Fruit fly (Drosophila melanogaster) whole organism, embryonic: Measurements from ENCODE around the gene HINT1.

ENCODE experiments used
- Atf6 ChIP-seq: fragments of 200-800 bp; sonication (Bioruptor generic); IDR thresholded peaks from 2 replicates; pipeline ENCODE4 v1.3.6; 2022; ENCODE audit warnings: missing biosample characterization, missing genetic modification characterization
- Bgb ChIP-seq: fragments of 200-800 bp; sonication (Bioruptor generic); IDR thresholded peaks from 2 replicates; pipeline ENCODE4 v1.3.6; 2022; ENCODE audit warnings: missing biosample characterization, missing genetic modification characterization; ENCODE audit not compliant: partially characterized antibody
- CG10431 ChIP-seq: fragments of 200-800 bp; sonication (Bioruptor generic); optimal IDR thresholded peaks from 3 replicates; lab custom pipeline; 2018; ENCODE audit warnings: missing biosample characterization, mild to moderate bottlenecking, missing genetic modification characterization
- CG10654 ChIP-seq: fragments of 200-800 bp; sonication (Bioruptor generic); optimal IDR thresholded peaks from 2 replicates; lab custom pipeline; 2016; ENCODE audit warnings: missing biosample characterization, missing genetic modification characterization
- CG10959 ChIP-seq: fragments of 200-800 bp; sonication (Bioruptor generic); IDR thresholded peaks from 2 replicates; pipeline ENCODE4 v1.3.6; 2022; ENCODE audit warnings: missing biosample characterization, missing genetic modification characterization
- CG12236 ChIP-seq: fragments of 200-800 bp; sonication (Bioruptor generic); optimal IDR thresholded peaks from 2 replicates; lab custom pipeline; 2016; ENCODE audit warnings: missing biosample characterization, missing genetic modification characterization
- CG14667 ChIP-seq: fragments of 200-800 bp; sonication (Bioruptor generic); IDR thresholded peaks from 2 replicates; pipeline ENCODE4 v1.3.6; 2022; ENCODE audit warnings: missing biosample characterization, missing genetic modification characterization
- CG1529 ChIP-seq: fragments of 200-800 bp; sonication (Bioruptor generic); optimal IDR thresholded peaks from 3 replicates; lab custom pipeline; 2018; ENCODE audit warnings: missing biosample characterization, missing genetic modification characterization
- CG15601 ChIP-seq: fragments of 200-800 bp; sonication (Bioruptor generic); optimal IDR thresholded peaks from 3 replicates; lab custom pipeline; 2019; ENCODE audit warnings: missing biosample characterization, mild to moderate bottlenecking, missing genetic modification characterization, moderate library complexity
- CG17361 ChIP-seq: fragments of 200-800 bp; sonication (Bioruptor generic); IDR thresholded peaks from 3 replicates; pipeline ENCODE4 v1.3.6; 2022; ENCODE audit warnings: missing biosample characterization, missing genetic modification characterization
- CG17802 ChIP-seq: fragments of 200-800 bp; sonication (Bioruptor generic); optimal IDR thresholded peaks from 2 replicates; lab custom pipeline; 2018; ENCODE audit warnings: missing biosample characterization, mild to moderate bottlenecking, missing genetic modification characterization, moderate library complexity
- CG18476 ChIP-seq: fragments of 200-800 bp; sonication (Bioruptor generic); optimal IDR thresholded peaks from 2 replicates; lab custom pipeline; 2016; ENCODE audit warnings: missing biosample characterization, mild to moderate bottlenecking, missing genetic modification characterization
- CG2129 ChIP-seq: fragments of 200-800 bp; sonication (Bioruptor generic); IDR thresholded peaks from 2 replicates; pipeline ENCODE4 v1.3.6; 2022; ENCODE audit warnings: missing biosample characterization, missing genetic modification characterization; ENCODE audit not compliant: partially characterized antibody
- CG30431 ChIP-seq: fragments of 200-800 bp; sonication (Bioruptor generic); optimal IDR thresholded peaks from 2 replicates; lab custom pipeline; 2017; ENCODE audit warnings: missing biosample characterization, missing genetic modification characterization
- CG32532 ChIP-seq: fragments of 200-800 bp; sonication (Bioruptor generic); IDR thresholded peaks from 2 replicates; pipeline ENCODE4 v1.3.6; 2022; ENCODE audit warnings: missing biosample characterization, missing genetic modification characterization
- CG33213 ChIP-seq: fragments of 200-800 bp; sonication (Bioruptor generic); optimal IDR thresholded peaks from 3 replicates; lab custom pipeline; 2016; ENCODE audit warnings: missing biosample characterization, missing genetic modification characterization
- CG3407 ChIP-seq: fragments of 200-800 bp; sonication (Bioruptor generic); optimal IDR thresholded peaks from 2 replicates; lab custom pipeline; 2018; ENCODE audit warnings: missing biosample characterization, mild to moderate bottlenecking, missing genetic modification characterization
- CG3726 ChIP-seq: fragments of 200-800 bp; sonication (Bioruptor generic); IDR thresholded peaks from 3 replicates; pipeline ENCODE4, ENCODE4 v1.3.6; 2022; ENCODE audit warnings: missing biosample characterization, missing genetic modification characterization
- CG4707 ChIP-seq: fragments of 200-800 bp; sonication (Bioruptor generic); optimal IDR thresholded peaks from 2 replicates; lab custom pipeline; 2018; ENCODE audit warnings: missing biosample characterization, mild to moderate bottlenecking, missing genetic modification characterization, moderate library complexity
- CG4730 ChIP-seq: fragments of 200-800 bp; sonication (Bioruptor generic); IDR thresholded peaks from 2 replicates; pipeline ENCODE4 v1.3.6; 2022; ENCODE audit warnings: missing biosample characterization, missing genetic modification characterization
- CG6689 ChIP-seq: fragments of 200-800 bp; sonication (Bioruptor generic); IDR thresholded peaks from 2 replicates; pipeline ENCODE4 v1.3.6; 2022; ENCODE audit warnings: missing biosample characterization, missing genetic modification characterization
- CG6854 ChIP-seq: fragments of 200-800 bp; sonication (Bioruptor generic); optimal IDR thresholded peaks from 3 replicates; lab custom pipeline; 2017; ENCODE audit warnings: missing biosample characterization, mild to moderate bottlenecking, missing genetic modification characterization
- CG7928 ChIP-seq: fragments of 200-800 bp; sonication (Bioruptor generic); optimal IDR thresholded peaks from 2 replicates; lab custom pipeline; 2017; ENCODE audit warnings: missing biosample characterization, mild to moderate bottlenecking, missing genetic modification characterization
- CG9817 ChIP-seq: fragments of 200-800 bp; sonication (Bioruptor generic); optimal IDR thresholded peaks from 2 replicates; lab custom pipeline; 2018; ENCODE audit warnings: missing biosample characterization, mild to moderate bottlenecking, missing genetic modification characterization, moderate library complexity
- Dbx ChIP-seq: fragments of 200-800 bp; sonication (Bioruptor generic); IDR thresholded peaks from 3 replicates; pipeline ENCODE4 v1.3.6; 2022; ENCODE audit warnings: missing biosample characterization, missing genetic modification characterization
- Elba2 ChIP-seq: fragments of 200-800 bp; sonication (Bioruptor generic); optimal IDR thresholded peaks from 3 replicates; lab custom pipeline; 2016; ENCODE audit warnings: missing biosample characterization, missing genetic modification characterization
- Side ChIP-seq: fragments of 200-800 bp; sonication (Bioruptor generic); optimal IDR thresholded peaks from 2 replicates; lab custom pipeline; 2016; ENCODE audit warnings: missing biosample characterization, missing genetic modification characterization
- Sry-β ChIP-seq: fragments of 200-800 bp; sonication (Bioruptor generic); optimal IDR thresholded peaks from 2 replicates; lab custom pipeline; 2018; ENCODE audit warnings: missing biosample characterization, mild to moderate bottlenecking, missing genetic modification characterization, moderate library complexity
- Stat92E ChIP-seq, 3 experiments: fragments of >200 bp in 2 of 3; fragments of 200-800 bp in 1 of 3; sonication (Bioruptor generic) in 1 of 3; optimal IDR thresholded peaks; 2 replicates each; lab custom pipeline; 2017 to 2019; ENCODE audit warnings: missing biosample characterization in 3 of 3, missing genetic modification characterization in 3 of 3, mild to moderate bottlenecking in 1 of 3, moderate library complexity in 1 of 3
- Trl ChIP-seq, 3 experiments: fragments of >200 bp in 2 of 3; fragments of 200-800 bp in 1 of 3; sonication (Bioruptor generic) in 1 of 3; optimal IDR thresholded peaks; 2 replicates in 1 of 3; 3 replicates in 2 of 3; lab custom pipeline; 2016 to 2017; ENCODE audit warnings: missing biosample characterization in 1 of 3, missing genetic modification characterization in 1 of 3
- al ChIP-seq: fragments of 200-800 bp; sonication (Bioruptor generic); IDR thresholded peaks from 2 replicates; pipeline ENCODE4 v1.3.6; 2022; ENCODE audit warnings: missing biosample characterization, missing genetic modification characterization
- br ChIP-seq: fragments of >200 bp; optimal IDR thresholded peaks from 2 replicates; lab custom pipeline; 2017
- cas ChIP-seq: fragments of 200-800 bp; sonication (Bioruptor generic); IDR thresholded peaks from 2 replicates; pipeline ENCODE4 v1.3.6; 2022; ENCODE audit warnings: missing biosample characterization, missing genetic modification characterization
- chn ChIP-seq: fragments of 200-800 bp; sonication (Bioruptor generic); optimal IDR thresholded peaks from 2 replicates; lab custom pipeline; 2016; ENCODE audit warnings: missing biosample characterization, missing genetic modification characterization
- cwo ChIP-seq: fragments of 200-800 bp; sonication (Bioruptor generic); optimal IDR thresholded peaks from 3 replicates; lab custom pipeline; 2017; ENCODE audit warnings: missing biosample characterization, missing genetic modification characterization, mild to moderate bottlenecking, moderate library complexity, missing genetic modification reagents
- dpn ChIP-seq, 2 experiments: fragments of 200-800 bp; sonication (Bioruptor generic); optimal IDR thresholded peaks; 3 replicates each; lab custom pipeline; 2016; ENCODE audit warnings: missing biosample characterization in 2 of 2, missing genetic modification characterization in 2 of 2
- en ChIP-seq: fragments of 200-800 bp; sonication (Bioruptor generic); optimal IDR thresholded peaks from 2 replicates; lab custom pipeline; 2016; ENCODE audit warnings: missing biosample characterization, missing genetic modification characterization
- fu2 ChIP-seq: fragments of 200-800 bp; sonication (Bioruptor generic); optimal IDR thresholded peaks from 2 replicates; lab custom pipeline; 2016; ENCODE audit warnings: missing biosample characterization, missing genetic modification characterization
- gt ChIP-seq: fragments of 200-800 bp; sonication (Bioruptor generic); IDR thresholded peaks from 2 replicates; pipeline ENCODE4 v1.3.6; 2022; ENCODE audit warnings: missing biosample characterization, missing genetic modification characterization
- lbe ChIP-seq: fragments of 200-800 bp; sonication (Bioruptor generic); optimal IDR thresholded peaks from 2 replicates; lab custom pipeline; 2016; ENCODE audit warnings: missing biosample characterization, mild to moderate bottlenecking, missing genetic modification characterization
- lilli ChIP-seq: fragments of 200-800 bp; sonication (Bioruptor generic); optimal IDR thresholded peaks from 3 replicates; lab custom pipeline; 2016; ENCODE audit warnings: missing biosample characterization, missing genetic modification characterization
- mam ChIP-seq: fragments of 200-800 bp; sonication (Bioruptor generic); optimal IDR thresholded peaks from 3 replicates; lab custom pipeline; 2016; ENCODE audit warnings: missing biosample characterization, missing genetic modification characterization
- repo ChIP-seq: fragments of 200-800 bp; sonication (Bioruptor generic); optimal IDR thresholded peaks from 2 replicates; lab custom pipeline; 2016; ENCODE audit warnings: missing biosample characterization, missing genetic modification characterization
- ro ChIP-seq: fragments of 200-800 bp; sonication (Bioruptor generic); IDR thresholded peaks from 2 replicates; pipeline ENCODE4 v1.3.6; 2022; ENCODE audit warnings: missing biosample characterization, missing genetic modification characterization
- run ChIP-seq: fragments of 200-800 bp; sonication (Bioruptor generic); optimal IDR thresholded peaks from 3 replicates; lab custom pipeline; 2018; ENCODE audit warnings: missing biosample characterization, mild to moderate bottlenecking, missing genetic modification characterization
- slp2 ChIP-seq: fragments of 200-800 bp; sonication (Bioruptor generic); optimal IDR thresholded peaks from 2 replicates; lab custom pipeline; 2016; ENCODE audit warnings: missing biosample characterization, missing genetic modification characterization
- tap ChIP-seq: fragments of 200-800 bp; optimal IDR thresholded peaks from 3 replicates; lab custom pipeline; 2019; ENCODE audit warnings: missing biosample characterization, mild to moderate bottlenecking, missing genetic modification characterization, moderate library complexity
- tgo ChIP-seq: fragments of 200-800 bp; sonication (Bioruptor generic); IDR thresholded peaks from 3 replicates; pipeline ENCODE4 v1.3.6; 2022; ENCODE audit warnings: missing biosample characterization, missing genetic modification characterization
- tin ChIP-seq: fragments of 200-800 bp; sonication (Bioruptor generic); optimal IDR thresholded peaks from 3 replicates; lab custom pipeline; 2016; ENCODE audit warnings: missing biosample characterization, missing genetic modification characterization
- tll ChIP-seq, 2 experiments: fragments of 200-800 bp in 1 of 2; fragments of >200 bp in 1 of 2; sonication (Bioruptor generic) in 1 of 2; optimal IDR thresholded peaks; 2 replicates each; lab custom pipeline; 2017 to 2019; ENCODE audit warnings: missing biosample characterization in 2 of 2, missing genetic modification characterization in 2 of 2, mild to moderate bottlenecking in 1 of 2, moderate library complexity in 1 of 2
- unpg ChIP-seq: fragments of 200-800 bp; sonication (Bioruptor generic); optimal IDR thresholded peaks from 3 replicates; lab custom pipeline; 2018; ENCODE audit warnings: missing biosample characterization, mild to moderate bottlenecking, missing genetic modification characterization, moderate library complexity
- zfh1 ChIP-seq: fragments of 200-800 bp; sonication (Bioruptor generic); IDR thresholded peaks from 3 replicates; pipeline ENCODE4 v1.3.6; 2022; ENCODE audit warnings: missing biosample characterization, missing genetic modification characterization

HINT1 gene

DNA sequence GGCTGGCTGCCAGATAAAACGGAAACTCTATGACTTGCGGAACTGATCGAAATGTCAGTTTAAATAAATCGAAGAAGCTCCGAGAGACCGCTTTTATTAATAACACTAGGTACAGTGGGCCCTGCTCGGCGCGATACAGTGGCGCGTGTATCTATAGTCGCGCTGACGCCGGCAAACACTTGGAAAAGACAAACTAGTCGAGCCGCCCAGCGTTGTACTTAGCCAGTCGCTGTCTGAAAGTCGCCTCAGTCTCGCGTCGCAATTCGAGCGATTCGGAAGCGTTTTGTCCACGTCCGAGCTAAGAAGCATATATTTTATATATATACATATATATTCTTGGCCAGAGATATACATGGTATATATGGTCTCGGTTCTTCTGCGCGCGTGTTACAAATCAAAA lies 40.1 kb upstream of the HINT1 start (continued):
- TF ChIP-seq CG3726 (GFP tag; lab: Robert Waterston, UW) (no peak), Stat92E (GFP tag; optimal IDR thresholded peaks at IDR 0.05; lab: Kevin White, UChicago) (no peak), CG17361 (GFP tag; lab: Robert Waterston, UW) (no peak), Atf6 (GFP tag; lab: Robert Waterston, UW) (no peak), CG10654 (no peak), CG30431 (GFP tag; lab: Kevin White, UChicago) (no peak), Side (GFP tag; lab: Kevin White, UChicago) (no peak), CG10431 (GFP tag; lab: Kevin White, UChicago) (no peak), run (tag; lab: Kevin White, UChicago) (no peak), lbe (GFP tag; lab: Kevin White, UChicago) (no peak), CG32532 (GFP tag; lab: Robert Waterston, UW) (peak; percentile 86), Elba2 (no peak), cwo (peak; percentile 32), lilli (GFP tag; lab: Kevin White, UChicago) (peak; percentile 42), gt (GFP tag; lab: Robert Waterston, UW) (no peak), Bgb (GFP tag; lab: Robert Waterston, UW) (no peak), CG4730 (GFP tag; lab: Robert Waterston, UW) (peak; percentile 61; the same call in 1 of the 2 replicates), CG1529 (GFP tag; lab: Kevin White, UChicago) (no peak), CG4707 (GFP tag; lab: Kevin White, UChicago) (no peak), slp2 (GFP tag; lab: Kevin White, UChicago) (no peak), CG18476 (GFP tag; lab: Kevin White, UChicago) (no peak), cas (GFP tag; lab: Robert Waterston, UW) (no peak), mam (GFP tag; lab: Kevin White, UChicago) (peak; percentile 45), Trl (optimal IDR thresholded peaks at IDR 0.05; lab: Kevin White, UChicago) (no peak), Trl (GFP tag; optimal IDR thresholded peaks at IDR 0.05; lab: Kevin White, UChicago) (peak; percentile 6), tll (GFP tag; optimal IDR thresholded peaks at IDR 0.05; lab: Kevin White, UChicago) (no peak), CG12236 (GFP tag; lab: Kevin White, UChicago) (no peak), Sry-β (GFP tag; lab: Kevin White, UChicago) (no peak), fu2 (no peak), al (GFP tag; lab: Robert Waterston, UW) (peak; percentile 60), CG6854 (GFP tag; lab: Kevin White, UChicago) (no peak), tgo (GFP tag; lab: Robert Waterston, UW) (peak; percentile 34; the same call in 2 of the 3 replicates), en (GFP tag; lab: Kevin White, UChicago) (no peak), CG17802 (no peak), CG15601 (tag; lab: Kevin White, UChicago) (no peak), tap (tag; lab: Kevin White, UChicago) (no peak), CG9817 (tag; lab: Kevin White, UChicago) (peak; percentile 49), CG14667 (GFP tag; lab: Robert Waterston, UW) (peak; percentile 44; the same call in 1 of the 2 replicates), CG6689 (no peak), chn (no peak), repo (GFP tag; lab: Kevin White, UChicago) (no peak), unpg (GFP tag; lab: Kevin White, UChicago) (peak; percentile 48), CG2129 (GFP tag; lab: Robert Waterston, UW) (no peak), CG33213 (no peak), br (no peak), dpn (GFP tag; optimal IDR thresholded peaks at IDR 0.05; lab: Kevin White, UChicago) (peak; percentile 1 to 61), CG10959 (GFP tag; lab: Robert Waterston, UW) (no peak), tin (GFP tag; lab: Kevin White, UChicago) (peak; percentile 40), ro (GFP tag; lab: Robert Waterston, UW) (no peak), CG3407 (GFP tag; lab: Kevin White, UChicago) (no peak), Dbx (GFP tag; lab: Robert Waterston, UW) (peak; percentile 62; the same call in 2 of the 3 replicates), CG7928 (no peak), zfh1 (GFP tag; lab: Robert Waterston, UW) (no peak; the same call in 2 of the 3 replicates)
